Fruit fly (Drosophila melanogaster) whole organism, embryonic: Measurements from ENCODE around the gene jdp.

Experiments
- CG10267 ChIP-seq: fragments of 200-800 bp; sonication (Bioruptor generic); optimal IDR thresholded peaks from 2 replicates; lab custom pipeline; 2018; ENCODE audit warnings: missing biosample characterization, mild to moderate bottlenecking, missing genetic modification characterization, moderate library complexity
- CG10654 ChIP-seq: fragments of 200-800 bp; sonication (Bioruptor generic); optimal IDR thresholded peaks from 2 replicates; lab custom pipeline; 2016; ENCODE audit warnings: missing biosample characterization, missing genetic modification characterization
- CG11695 ChIP-seq: fragments of 200-800 bp; sonication (Bioruptor generic); IDR thresholded peaks from 3 replicates; pipeline ENCODE4 v1.3.6; 2022; ENCODE audit warnings: missing biosample characterization, missing genetic modification characterization
- CG11696 ChIP-seq: fragments of 200-800 bp; sonication (Bioruptor generic); IDR thresholded peaks from 2 replicates; pipeline ENCODE4 v1.3.6; 2022; ENCODE audit warnings: missing biosample characterization, missing genetic modification characterization
- CG13894 ChIP-seq: fragments of 200-800 bp; sonication (Bioruptor generic); optimal IDR thresholded peaks from 3 replicates; lab custom pipeline; 2018; ENCODE audit warnings: missing biosample characterization, mild to moderate bottlenecking, missing genetic modification characterization, moderate library complexity
- CG16813 ChIP-seq: fragments of 200-800 bp; sonication (Bioruptor generic); IDR thresholded peaks from 3 replicates; pipeline ENCODE4 v1.3.6; 2022; ENCODE audit warnings: missing biosample characterization, missing genetic modification characterization; ENCODE audit not compliant: partially characterized antibody
- CG17328 ChIP-seq: fragments of 200-800 bp; sonication (Bioruptor generic); IDR thresholded peaks from 2 replicates; pipeline ENCODE4 v1.3.6; 2022; ENCODE audit warnings: missing biosample characterization, missing genetic modification characterization
- CG17829 ChIP-seq: fragments of 200-800 bp; optimal IDR thresholded peaks from 2 replicates; lab custom pipeline; 2019; ENCODE audit warnings: missing biosample characterization, mild to moderate bottlenecking, missing genetic modification characterization, moderate library complexity
- CG1832 ChIP-seq: fragments of 200-800 bp; sonication (Bioruptor generic); optimal IDR thresholded peaks from 2 replicates; lab custom pipeline; 2017; ENCODE audit warnings: missing biosample characterization, mild to moderate bottlenecking, missing genetic modification characterization, inconsistent platforms
- CG32532 ChIP-seq: fragments of 200-800 bp; sonication (Bioruptor generic); IDR thresholded peaks from 2 replicates; pipeline ENCODE4 v1.3.6; 2022; ENCODE audit warnings: missing biosample characterization, missing genetic modification characterization
- CG3847 ChIP-seq: fragments of 200-800 bp; sonication (Bioruptor generic); IDR thresholded peaks from 2 replicates; pipeline ENCODE4 v1.3.6; 2022; ENCODE audit warnings: missing biosample characterization, missing genetic modification characterization
- CG5953 ChIP-seq: fragments of 200-800 bp; sonication (Bioruptor generic); IDR thresholded peaks from 2 replicates; pipeline ENCODE4 v1.3.6; 2022; ENCODE audit warnings: missing biosample characterization, missing genetic modification characterization
- CG6791 ChIP-seq: fragments of 200-800 bp; sonication (Bioruptor generic); IDR thresholded peaks from 3 replicates; pipeline ENCODE4 v1.3.6; 2022; ENCODE audit warnings: missing biosample characterization, missing genetic modification characterization; ENCODE audit not compliant: partially characterized antibody
- CG7357 ChIP-seq: fragments of 200-800 bp; sonication (Bioruptor generic); IDR thresholded peaks from 3 replicates; pipeline ENCODE4 v1.3.6; 2022; ENCODE audit warnings: missing biosample characterization, missing genetic modification characterization
- CG8388 ChIP-seq: fragments of 200-800 bp; sonication (Bioruptor generic); optimal IDR thresholded peaks from 2 replicates; lab custom pipeline; 2019; ENCODE audit warnings: missing biosample characterization, mild to moderate bottlenecking, missing genetic modification characterization, moderate library complexity
- CTCF ChIP-seq: fragments of 200-800 bp; sonication (Bioruptor generic); optimal IDR thresholded peaks from 2 replicates; lab custom pipeline; 2017; ENCODE audit warnings: missing biosample characterization, mild to moderate bottlenecking, missing genetic modification characterization, moderate library complexity
- Dfd ChIP-seq, 2 experiments: fragments of >200 bp; optimal IDR thresholded peaks; 2 replicates each; lab custom pipeline; 2017; ENCODE audit warnings: missing biosample characterization in 2 of 2, missing genetic modification characterization in 2 of 2
- H2.0 ChIP-seq: fragments of 200-800 bp; sonication (Bioruptor generic); IDR thresholded peaks from 2 replicates; pipeline ENCODE4 v1.3.6; 2022; ENCODE audit warnings: missing biosample characterization, missing genetic modification characterization
- Hand ChIP-seq: fragments of 200-800 bp; sonication (Bioruptor generic); optimal IDR thresholded peaks from 2 replicates; lab custom pipeline; 2017; ENCODE audit warnings: mild to moderate bottlenecking, missing biosample characterization, missing genetic modification reagents, missing genetic modification characterization
- Mes4 ChIP-seq: fragments of 200-800 bp; sonication (Bioruptor generic); optimal IDR thresholded peaks from 2 replicates; lab custom pipeline; 2016; ENCODE audit warnings: missing biosample characterization, missing genetic modification characterization
- Oaz ChIP-seq: fragments of 200-800 bp; sonication (Bioruptor generic); IDR thresholded peaks from 2 replicates; pipeline ENCODE4 v1.3.6; 2022; ENCODE audit warnings: missing biosample characterization, missing genetic modification characterization
- Sox102F ChIP-seq: fragments of 200-800 bp; sonication (Bioruptor generic); optimal IDR thresholded peaks from 2 replicates; lab custom pipeline; 2018; ENCODE audit warnings: missing biosample characterization, mild to moderate bottlenecking, missing genetic modification characterization, moderate library complexity
- Vsx1 ChIP-seq: fragments of 200-800 bp; sonication (Bioruptor generic); optimal IDR thresholded peaks from 2 replicates; lab custom pipeline; 2017; ENCODE audit warnings: missing biosample characterization, mild to moderate bottlenecking, missing genetic modification characterization, missing genetic modification reagents
- YL-1 ChIP-seq: fragments of 200-800 bp; sonication (Bioruptor generic); optimal IDR thresholded peaks from 3 replicates; lab custom pipeline; 2017; ENCODE audit warnings: missing biosample characterization, mild to moderate bottlenecking, missing genetic modification characterization
- ato ChIP-seq: fragments of 200-800 bp; sonication (Bioruptor generic); IDR thresholded peaks from 2 replicates; pipeline ENCODE4 v1.3.6; 2022; ENCODE audit warnings: missing biosample characterization, missing genetic modification characterization; ENCODE audit not compliant: partially characterized antibody
- cas ChIP-seq: fragments of 200-800 bp; sonication (Bioruptor generic); IDR thresholded peaks from 2 replicates; pipeline ENCODE4 v1.3.6; 2022; ENCODE audit warnings: missing biosample characterization, missing genetic modification characterization
- cato ChIP-seq: fragments of 200-800 bp; sonication (Bioruptor generic); optimal IDR thresholded peaks from 2 replicates; lab custom pipeline; 2016; ENCODE audit warnings: missing biosample characterization, missing genetic modification characterization, borderline replicate concordance
- caup ChIP-seq: fragments of 200-800 bp; sonication (Bioruptor generic); optimal IDR thresholded peaks from 3 replicates; lab custom pipeline; 2017; ENCODE audit warnings: missing biosample characterization, mild to moderate bottlenecking, missing genetic modification characterization, moderate library complexity; ENCODE audit not compliant: severe bottlenecking
- chn ChIP-seq: fragments of 200-800 bp; sonication (Bioruptor generic); optimal IDR thresholded peaks from 2 replicates; lab custom pipeline; 2016; ENCODE audit warnings: missing biosample characterization, missing genetic modification characterization
- croc ChIP-seq: fragments of 200-800 bp; sonication (Bioruptor generic); conservative IDR thresholded peaks from 3 replicates; pipeline ENCODE4 v1.3.6; 2022; ENCODE audit warnings: missing biosample characterization, missing genetic modification characterization
- dimm ChIP-seq: fragments of 200-800 bp; sonication (Bioruptor generic); IDR thresholded peaks from 2 replicates; pipeline ENCODE4 v1.3.6; 2022; ENCODE audit warnings: missing biosample characterization, missing genetic modification characterization
- emc ChIP-seq: fragments of 200-800 bp; sonication (Bioruptor generic); optimal IDR thresholded peaks from 2 replicates; lab custom pipeline; 2016; ENCODE audit warnings: missing biosample characterization, missing genetic modification characterization
- fd96Cb ChIP-seq: fragments of 200-800 bp; sonication (Bioruptor generic); optimal IDR thresholded peaks from 2 replicates; lab custom pipeline; 2018; ENCODE audit warnings: missing biosample characterization, mild to moderate bottlenecking, missing genetic modification characterization, moderate library complexity
- h ChIP-seq: fragments of >200 bp; optimal IDR thresholded peaks from 2 replicates; lab custom pipeline; 2017
- lilli ChIP-seq: fragments of 200-800 bp; sonication (Bioruptor generic); optimal IDR thresholded peaks from 3 replicates; lab custom pipeline; 2016; ENCODE audit warnings: missing biosample characterization, missing genetic modification characterization
- lola ChIP-seq, 3 experiments: fragments of >200 bp in 2 of 3; fragments of 200-800 bp in 1 of 3; sonication (Bioruptor generic) in 1 of 3; optimal IDR thresholded peaks; 2 replicates each; lab custom pipeline; 2017 to 2019; ENCODE audit warnings: missing biosample characterization in 3 of 3, missing genetic modification characterization in 3 of 3, mild to moderate bottlenecking in 1 of 3, moderate library complexity in 1 of 3
- luna ChIP-seq: fragments of 200-800 bp; sonication (Bioruptor generic); optimal IDR thresholded peaks from 2 replicates; lab custom pipeline; 2016; ENCODE audit warnings: missing biosample characterization, missing genetic modification characterization
- nau ChIP-seq: fragments of 200-800 bp; sonication (Bioruptor generic); optimal IDR thresholded peaks from 3 replicates; lab custom pipeline; 2017; ENCODE audit warnings: missing biosample characterization, mild to moderate bottlenecking, missing genetic modification characterization, missing genetic modification reagents
- oc ChIP-seq: fragments of 200-800 bp; sonication (Bioruptor generic); optimal IDR thresholded peaks from 2 replicates; lab custom pipeline; 2018; ENCODE audit warnings: missing biosample characterization, mild to moderate bottlenecking, missing genetic modification characterization, moderate library complexity
- row ChIP-seq: fragments of 200-800 bp; sonication (Bioruptor generic); IDR thresholded peaks from 3 replicates; pipeline ENCODE4 v1.3.6; 2022; ENCODE audit warnings: missing biosample characterization, missing genetic modification characterization
- sc ChIP-seq, 3 experiments: fragments of >200 bp in 2 of 3; fragments of 200-800 bp in 1 of 3; sonication (Bioruptor generic) in 1 of 3; optimal IDR thresholded peaks; 2 replicates in 2 of 3; 3 replicates in 1 of 3; lab custom pipeline; 2017; ENCODE audit warnings: mild to moderate bottlenecking in 1 of 3, missing biosample characterization in 1 of 3, missing genetic modification characterization in 1 of 3, missing genetic modification reagents in 1 of 3
- sr ChIP-seq: fragments of 200-800 bp; sonication (Bioruptor generic); IDR thresholded peaks from 3 replicates; pipeline ENCODE4 v1.3.6; 2022; ENCODE audit warnings: missing biosample characterization, missing genetic modification characterization
- stc ChIP-seq: fragments of 200-800 bp; sonication (Bioruptor generic); IDR thresholded peaks from 2 replicates; pipeline ENCODE4 v1.3.6; 2022; ENCODE audit warnings: missing biosample characterization, missing genetic modification characterization
- tgo ChIP-seq: fragments of 200-800 bp; sonication (Bioruptor generic); IDR thresholded peaks from 3 replicates; pipeline ENCODE4 v1.3.6; 2022; ENCODE audit warnings: missing biosample characterization, missing genetic modification characterization
- twi ChIP-seq: fragments of 200-800 bp; optimal IDR thresholded peaks from 2 replicates; lab custom pipeline; 2019; ENCODE audit warnings: missing biosample characterization, mild to moderate bottlenecking, missing genetic modification characterization, moderate library complexity
- usp ChIP-seq: fragments of >200 bp; optimal IDR thresholded peaks from 2 replicates; lab custom pipeline; 2017; ENCODE audit warnings: missing biosample characterization, missing genetic modification characterization
- yki ChIP-seq: fragments of >200 bp; optimal IDR thresholded peaks from 3 replicates; lab custom pipeline; 2018
- zf30C ChIP-seq: fragments of 200-800 bp; sonication (Bioruptor generic); optimal IDR thresholded peaks from 3 replicates; lab custom pipeline; 2018; ENCODE audit warnings: missing biosample characterization, mild to moderate bottlenecking, missing genetic modification characterization

The jdp gene

DNA sequence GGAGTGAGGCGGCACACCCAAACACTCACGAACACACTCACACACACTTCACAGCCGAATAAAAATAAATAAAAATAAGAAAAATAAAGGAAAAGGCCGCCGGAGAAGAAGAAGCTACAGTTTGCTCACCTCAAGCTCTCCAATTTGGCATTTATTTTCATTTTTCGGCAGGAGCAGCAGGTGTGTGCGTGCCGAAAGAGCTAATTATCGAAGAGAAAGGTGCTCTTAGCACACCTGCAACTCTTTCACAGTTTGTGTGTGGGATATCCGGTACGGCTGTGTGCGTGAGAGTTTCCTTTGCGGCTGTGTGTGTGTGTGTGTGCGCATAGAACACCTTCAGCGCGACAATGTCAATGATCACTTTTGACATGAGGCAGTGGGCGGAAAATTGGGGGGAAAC lies 18.1 kb upstream of the jdp start (continued):
- TF ChIP-seq fd96Cb (tag; lab: Kevin White, UChicago): no peak

dm6 chr3R:30541469-30541868 lies 14.6 kb upstream of the jdp start:
- TF ChIP-seq usp (no peak), nau (GFP tag; lab: Kevin White, UChicago) (peak; percentile 94), CG7357 (GFP tag; lab: Robert Waterston, UW) (no peak), Sox102F (peak; percentile 9), sr (peak; percentile 94), stc (GFP tag; lab: Robert Waterston, UW) (no peak)

DNA sequence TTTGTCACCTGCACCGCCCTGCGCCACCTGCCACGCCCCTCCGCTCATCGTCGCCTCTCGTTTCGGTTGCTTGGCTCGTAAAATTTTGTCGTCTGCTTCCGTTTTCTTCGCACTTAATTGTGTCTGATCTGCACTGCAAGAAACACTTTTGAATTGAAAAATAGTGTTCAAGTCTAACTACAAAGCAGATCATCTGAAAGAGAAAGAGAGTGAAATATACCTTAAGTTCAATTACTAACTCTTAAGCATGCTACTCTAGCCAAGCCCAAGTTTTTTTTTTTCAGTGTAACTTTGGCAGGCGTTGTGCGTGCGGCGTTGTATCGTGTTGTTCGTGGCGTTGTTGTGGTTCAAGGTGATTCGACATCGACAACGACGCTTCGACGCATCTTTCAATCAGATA lies 13.4 kb upstream of the jdp start:
- TF ChIP-seq CG10654 (peak; percentile 93), lilli (GFP tag; lab: Kevin White, UChicago) (peak; percentile 94), sc (optimal IDR thresholded peaks at IDR 0.05; lab: Kevin White, UChicago) (no peak), sc (GFP tag; optimal IDR thresholded peaks at IDR 0.05; lab: Kevin White, UChicago) (peak; percentile 73), CG11695 (GFP tag; lab: Robert Waterston, UW) (peak; percentile 87), CG5953 (peak; percentile 85), row (peak; percentile 93), CG10267 (tag; lab: Kevin White, UChicago) (peak; percentile 79), Dfd (GFP tag; optimal IDR thresholded peaks at IDR 0.05; lab: Kevin White, UChicago) (no peak), oc (peak; percentile 86), CG11696 (GFP tag; lab: Robert Waterston, UW) (peak; percentile 80), CG6791 (no peak), caup (GFP tag; lab: Kevin White, UChicago) (peak; percentile 94), usp (no peak), CG17328 (GFP tag; lab: Robert Waterston, UW) (peak; percentile 93), CG17829 (tag; lab: Kevin White, UChicago) (peak; percentile 87), emc (peak; percentile 90), h (lab: Kevin White, UChicago) (no peak), CG16813 (GFP tag; lab: Robert Waterston, UW) (no peak), ato (GFP tag; lab: Robert Waterston, UW) (no peak), Mes4 (peak; percentile 88), dimm (GFP tag; lab: Robert Waterston, UW) (peak; percentile 85), H2.0 (GFP tag; lab: Robert Waterston, UW) (peak; percentile 94), tgo (peak; percentile 90), Oaz (peak; percentile 88), croc (GFP tag; lab: Robert Waterston, UW) (peak; percentile 80), twi (tag; lab: Kevin White, UChicago) (peak; percentile 69), CG13894 (tag; lab: Kevin White, UChicago) (peak; percentile 92), CG3847 (peak; percentile 94), yki (lab: Kevin White, UChicago) (no peak), CTCF (GFP tag; lab: Kevin White, UChicago) (peak; percentile 43), Hand (GFP tag; lab: Kevin White, UChicago) (peak; percentile 87), chn (GFP tag; lab: Kevin White, UChicago) (peak; percentile 94), luna (GFP tag; lab: Kevin White, UChicago) (peak; percentile 85), CG32532 (peak; percentile 94), CG8388 (peak; percentile 86), cato (peak; percentile 79), CG1832 (GFP tag; lab: Kevin White, UChicago) (no peak), zf30C (GFP tag; lab: Kevin White, UChicago) (peak; percentile 58), YL-1 (GFP tag; lab: Kevin White, UChicago) (peak; percentile 68), Vsx1 (peak; percentile 66), cas (peak; percentile 83), lola (GFP tag; optimal IDR thresholded peaks at IDR 0.05; lab: Kevin White, UChicago) (peak in 1 of 3 experiments; percentile 67)
